Fruit fly (Drosophila melanogaster) whole organism, prepupa: ENCODE measurements around the gene senju.

Experiments used
- Blimp-1 ChIP-seq: fragments of 200-800 bp; sonication (Bioruptor generic); optimal IDR thresholded peaks from 3 replicates; lab custom pipeline; 2017; ENCODE audit warnings: missing biosample characterization, missing genetic modification characterization, mild to moderate bottlenecking, moderate library complexity, missing genetic modification reagents
- CG10631 ChIP-seq: fragments of 200-800 bp; sonication (Bioruptor generic); optimal IDR thresholded peaks from 2 replicates; lab custom pipeline; 2016; ENCODE audit warnings: missing biosample characterization, missing genetic modification characterization
- CG11902 ChIP-seq: fragments of 200-800 bp; sonication (Bioruptor generic); optimal IDR thresholded peaks from 3 replicates; lab custom pipeline; 2016; ENCODE audit warnings: missing biosample characterization, missing genetic modification characterization
- CG15336 ChIP-seq: fragments of 200-800 bp; sonication (Bioruptor generic); IDR thresholded peaks from 2 replicates; pipeline ENCODE4 v1.3.6; 2022; ENCODE audit warnings: missing biosample characterization, missing genetic modification characterization
- CG1621 ChIP-seq: fragments of 200-800 bp; sonication (Bioruptor generic); optimal IDR thresholded peaks from 3 replicates; lab custom pipeline; 2018; ENCODE audit warnings: missing biosample characterization, mild to moderate bottlenecking, missing genetic modification characterization
- CG16779 ChIP-seq: fragments of 200-800 bp; sonication (Bioruptor generic); optimal IDR thresholded peaks from 3 replicates; lab custom pipeline; 2017; ENCODE audit warnings: missing biosample characterization, mild to moderate bottlenecking, missing genetic modification characterization
- CG3032 ChIP-seq: fragments of 200-800 bp; optimal IDR thresholded peaks from 2 replicates; lab custom pipeline; 2019; ENCODE audit warnings: missing biosample characterization, mild to moderate bottlenecking, missing genetic modification characterization, moderate library complexity
- CG31627 ChIP-seq: fragments of 200-800 bp; sonication (Bioruptor generic); optimal IDR thresholded peaks from 3 replicates; lab custom pipeline; 2016; ENCODE audit warnings: missing biosample characterization, missing genetic modification characterization
- CG3919 ChIP-seq: fragments of 200-800 bp; sonication (Bioruptor generic); optimal IDR thresholded peaks from 3 replicates; lab custom pipeline; 2016; ENCODE audit warnings: missing biosample characterization, missing genetic modification characterization
- CG6276 ChIP-seq: fragments of 200-800 bp; sonication (Bioruptor generic); optimal IDR thresholded peaks from 2 replicates; lab custom pipeline; 2017; ENCODE audit warnings: missing biosample characterization, mild to moderate bottlenecking, missing genetic modification characterization
- CG6854 ChIP-seq: fragments of 200-800 bp; sonication (Bioruptor generic); optimal IDR thresholded peaks from 2 replicates; lab custom pipeline; 2017; ENCODE audit warnings: missing biosample characterization, mild to moderate bottlenecking, missing genetic modification characterization
- CG8119 ChIP-seq: fragments of 200-800 bp; sonication (Bioruptor generic); IDR thresholded peaks from 3 replicates; pipeline ENCODE4 v1.3.6; 2022; ENCODE audit warnings: missing biosample characterization, missing genetic modification characterization
- CG8319 ChIP-seq: fragments of 200-800 bp; sonication (Bioruptor generic); optimal IDR thresholded peaks from 3 replicates; lab custom pipeline; 2016; ENCODE audit warnings: missing biosample characterization, missing genetic modification characterization
- CG8632 ChIP-seq: fragments of 200-800 bp; sonication (Bioruptor generic); optimal IDR thresholded peaks from 3 replicates; lab custom pipeline; 2016; ENCODE audit warnings: missing biosample characterization, missing genetic modification characterization
- CG9139 ChIP-seq: fragments of 200-800 bp; sonication (Bioruptor generic); optimal IDR thresholded peaks from 3 replicates; lab custom pipeline; 2017; ENCODE audit warnings: missing biosample characterization, mild to moderate bottlenecking, missing genetic modification characterization
- Eip75B ChIP-seq: fragments of 200-800 bp; sonication (Bioruptor generic); optimal IDR thresholded peaks from 3 replicates; lab custom pipeline; 2016; ENCODE audit warnings: missing biosample characterization, missing genetic modification characterization
- Eip78C ChIP-seq: fragments of 200-800 bp; sonication (Bioruptor generic); peaks from one replicate; lab custom pipeline; 2016; ENCODE audit warnings: missing biosample characterization, missing genetic modification characterization
- Eip93F ChIP-seq: fragments of 200-800 bp; sonication (Bioruptor generic); optimal IDR thresholded peaks from 2 replicates; lab custom pipeline; 2016; ENCODE audit warnings: missing biosample characterization, mild to moderate bottlenecking, missing genetic modification characterization
- Hr38 ChIP-seq: sonication (Bioruptor generic); optimal IDR thresholded peaks from 2 replicates; lab custom pipeline; 2016; ENCODE audit warnings: missing biosample characterization, missing genetic modification characterization
- Hr39 ChIP-seq: fragments of 200-800 bp; sonication (Bioruptor generic); optimal IDR thresholded peaks from 2 replicates; lab custom pipeline; 2016; ENCODE audit warnings: missing biosample characterization, missing genetic modification characterization
- Hr4 ChIP-seq: fragments of 200-800 bp; sonication (Bioruptor generic); optimal IDR thresholded peaks from 3 replicates; lab custom pipeline; 2016; ENCODE audit warnings: missing biosample characterization, missing genetic modification characterization
- OdsH ChIP-seq: fragments of 200-800 bp; sonication (Bioruptor generic); optimal IDR thresholded peaks from 3 replicates; lab custom pipeline; 2016; ENCODE audit warnings: missing biosample characterization, missing genetic modification characterization
- Sox14 ChIP-seq: fragments of 200-800 bp; sonication (Bioruptor generic); optimal IDR thresholded peaks from 3 replicates; lab custom pipeline; 2016; ENCODE audit warnings: missing biosample characterization, missing genetic modification characterization
- achi ChIP-seq: fragments of 200-800 bp; sonication (Bioruptor generic); optimal IDR thresholded peaks from 3 replicates; lab custom pipeline; 2016; ENCODE audit warnings: missing biosample characterization, missing genetic modification characterization
- dac ChIP-seq: fragments of 200-800 bp; sonication (Bioruptor generic); optimal IDR thresholded peaks from 2 replicates; lab custom pipeline; 2017; ENCODE audit warnings: missing biosample characterization, mild to moderate bottlenecking, missing genetic modification characterization
- esn ChIP-seq: fragments of 200-800 bp; sonication (Bioruptor generic); optimal IDR thresholded peaks from 2 replicates; lab custom pipeline; 2016; ENCODE audit warnings: missing biosample characterization, mild to moderate bottlenecking, missing genetic modification characterization, moderate library complexity
- fd85E ChIP-seq: fragments of 200-800 bp; sonication (Bioruptor generic); optimal IDR thresholded peaks from 3 replicates; lab custom pipeline; 2016; ENCODE audit warnings: missing biosample characterization, missing genetic modification characterization
- lz ChIP-seq: fragments of 200-800 bp; sonication (Bioruptor generic); optimal IDR thresholded peaks from 3 replicates; lab custom pipeline; 2016; ENCODE audit warnings: missing biosample characterization, missing genetic modification characterization
- pdm3 ChIP-seq: fragments of 200-800 bp; sonication (Bioruptor generic); optimal IDR thresholded peaks from 3 replicates; lab custom pipeline; 2016; ENCODE audit warnings: missing biosample characterization, missing genetic modification characterization
- salr ChIP-seq, 2 experiments: fragments of 200-800 bp; sonication (Bioruptor generic); optimal IDR thresholded peaks; 3 replicates each; lab custom pipeline; 2016 to 2018; ENCODE audit warnings: missing biosample characterization in 2 of 2, missing genetic modification characterization in 2 of 2, mild to moderate bottlenecking in 1 of 2
- spab ChIP-seq: fragments of 200-800 bp; sonication (Bioruptor generic); optimal IDR thresholded peaks from 2 replicates; lab custom pipeline; 2017; ENCODE audit warnings: missing biosample characterization, mild to moderate bottlenecking, missing genetic modification characterization, missing genetic modification reagents
- topi ChIP-seq: fragments of 200-800 bp; sonication (Bioruptor generic); optimal IDR thresholded peaks from 3 replicates; lab custom pipeline; 2016; ENCODE audit warnings: missing biosample characterization, missing genetic modification characterization
- vri ChIP-seq: fragments of 200-800 bp; sonication (Bioruptor generic); optimal IDR thresholded peaks from 3 replicates; lab custom pipeline; 2016; ENCODE audit warnings: missing biosample characterization, mild to moderate bottlenecking, missing genetic modification characterization

Gene senju

dm6 chr2L:5096222-5096621 is 43.6 kb downstream of the senju start, which contains the start of gene CG4230 (continued):
- no peak for TF ChIP-seq lz (GFP tag; lab: Kevin White, UChicago)
- TF ChIP-seq CG6276 (GFP tag; lab: Kevin White, UChicago) = no peak
- no peak for TF ChIP-seq pdm3 (GFP tag; lab: Kevin White, UChicago)
- peak; percentile 5 for TF ChIP-seq esn (GFP tag; lab: Kevin White, UChicago)

- TF ChIP-seq CG3032 (tag; lab: Kevin White, UChicago) = no peak
- no peak for TF ChIP-seq vri (GFP tag; lab: Kevin White, UChicago)
- TF ChIP-seq CG8119 (GFP tag; lab: Robert Waterston, UW) = no peak
- no peak for TF ChIP-seq CG11902 (GFP tag; lab: Kevin White, UChicago)
- TF ChIP-seq CG3919 = no peak
- TF ChIP-seq CG1621 = no peak
- TF ChIP-seq Hr4 (GFP tag; lab: Kevin White, UChicago) = no peak
- TF ChIP-seq Eip78C (GFP tag; lab: Kevin White, UChicago) = peak; percentile 50
- TF ChIP-seq CG9139 = peak; percentile 11
These were observed 44.1 kb downstream of the senju start for dm6 chr2L:5096761-5097160.

- peak; percentile 16 for TF ChIP-seq vri (GFP tag; lab: Kevin White, UChicago)
- TF ChIP-seq CG6854 (GFP tag; lab: Kevin White, UChicago) = peak; percentile 27
- TF ChIP-seq achi (GFP tag; lab: Kevin White, UChicago) = peak; percentile 99
- TF ChIP-seq CG8632 (GFP tag; lab: Kevin White, UChicago) = no peak
These were observed 47.2 kb downstream of the senju start, which contains the start of gene ND-13A for dm6 chr2L:5099790-5100360. Gene ND-13A, minus strand, starts transcription at chr2L:5100288.

- TF ChIP-seq CG1621 (no peak), OdsH (GFP tag; lab: Kevin White, UChicago) (no peak), CG31627 (GFP tag; lab: Kevin White, UChicago) (no peak), salr (GFP tag; optimal IDR thresholded peaks at IDR 0.05; lab: Kevin White, UChicago) (no peak), CG15336 (no peak), spab (GFP tag; lab: Kevin White, UChicago) (no peak), CG6854 (GFP tag; lab: Kevin White, UChicago) (no peak), CG8119 (GFP tag; lab: Robert Waterston, UW) (no peak), Eip93F (GFP tag; lab: Kevin White, UChicago) (no peak), topi (GFP tag; lab: Kevin White, UChicago) (no peak), CG10631 (GFP tag; lab: Kevin White, UChicago) (no peak)
These were observed 47.9 kb downstream of the senju start, which contains the start of gene Msp300 for dm6 chr2L:5100577-5100976. Gene Msp300, plus strand, starts transcription at chr2L:5100877.

- TF ChIP-seq Hr39 (GFP tag; lab: Kevin White, UChicago) (no peak), fd85E (GFP tag; lab: Kevin White, UChicago) (no peak), Hr4 (GFP tag; lab: Kevin White, UChicago) (no peak), CG8119 (GFP tag; lab: Robert Waterston, UW) (no peak), Eip75B (GFP tag; lab: Kevin White, UChicago) (no peak), CG16779 (tag; lab: Kevin White, UChicago) (no peak), Sox14 (GFP tag; lab: Kevin White, UChicago) (no peak), CG9139 (no peak), dac (no peak), esn (GFP tag; lab: Kevin White, UChicago) (no peak), CG10631 (GFP tag; lab: Kevin White, UChicago) (no peak), Blimp-1 (GFP tag; lab: Kevin White, UChicago) (no peak), Hr38 (GFP tag; lab: Kevin White, UChicago) (no peak), CG15336 (no peak), lz (GFP tag; lab: Kevin White, UChicago) (no peak), CG8319 (GFP tag; lab: Kevin White, UChicago) (no peak)
- TF ChIP-seq, all 60 proteins: peak for 0
These were observed 51.1 kb downstream of the senju start for dm6 chr2L:5103733-5104132.
